Fruit fly (Drosophila melanogaster): ENCODE measurements around the gene CG15535.

DNA sequence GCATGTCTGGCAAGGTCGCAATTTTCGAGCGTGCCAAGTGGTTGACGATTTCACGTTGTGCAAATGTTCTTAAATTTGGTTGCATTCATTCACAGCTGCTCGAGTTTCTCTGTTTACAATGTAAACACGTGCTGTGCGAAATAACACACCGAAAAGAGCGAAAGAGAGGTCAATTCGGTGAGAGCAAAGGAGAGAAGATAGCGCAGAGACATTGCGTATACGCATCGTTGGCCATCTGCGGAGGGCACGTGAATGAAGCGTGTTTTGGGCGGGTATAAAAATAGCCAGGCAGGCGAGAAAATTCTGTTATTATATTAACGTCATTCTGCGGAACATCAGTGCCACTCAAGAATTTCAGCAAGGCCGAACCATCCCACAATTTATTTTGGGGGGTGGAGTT lies 30.7 kb upstream of the CG15535 start:
- TF ChIP-seq CG8478 (optimal IDR thresholded peaks at IDR 0.05) (no peak), CTCF (optimal IDR thresholded peaks at IDR 0.05) (no peak)

Measured in S2 (cell line).